Worm (Caenorhabditis elegans) whole organism, L4/young adult: Measurements from ENCODE around the gene T02H6.9.

Experiments
- W03F9.2 ChIP-seq: fragments of 150-350 bp; optimal IDR thresholded peaks from 2 replicates; lab custom pipeline; 2014; ENCODE audit warnings: missing biosample characterization, missing genetic modification characterization
- him-1 ChIP-seq: sonication (generic microtip); optimal IDR thresholded peaks from 2 replicates; lab custom pipeline; 2016; ENCODE audit warnings: missing genotype, missing genetic modification reagents, missing genetic modification characterization, missing compliant biosample characterization

ce11 chrII:680612-681011, 1.9 kb downstream of the T02H6.9 start, which contains the start of the genes T02H6.10 and T02H6.8:
- TF ChIP-seq him-1 (tag; lab: Kevin White, UChicago) (no peak), W03F9.2 (tag; lab: Kevin White, UChicago) (no peak)
